Fruit fly (Drosophila melanogaster): Measurements from ENCODE around the gene GluRS-m.

GluRS-m gene

DNA sequence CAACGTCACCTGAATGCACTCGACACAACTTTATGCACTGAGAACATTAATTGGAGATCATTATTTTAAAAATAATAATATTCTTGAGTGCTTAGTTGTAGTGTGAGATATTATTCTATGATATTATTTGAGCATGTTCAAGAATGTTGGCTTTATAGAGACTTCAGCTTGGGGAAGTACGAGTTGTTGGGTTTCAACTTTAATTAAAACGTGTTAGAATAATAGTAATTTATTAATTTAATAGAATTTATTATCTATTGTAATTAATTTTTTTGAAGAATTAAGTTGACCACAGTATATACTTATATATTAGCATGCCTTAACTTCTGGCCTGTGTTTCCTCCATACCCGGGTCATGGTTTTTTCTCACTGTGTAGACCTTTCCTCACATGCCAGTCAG is 46.9 kb upstream of the GluRS-m start (continued):
- TF ChIP-seq net (GFP tag; optimal IDR thresholded peaks at IDR 0.05) (peak; percentile 52), spab (GFP tag; optimal IDR thresholded peaks at IDR 0.05) (peak; percentile 11), vri (GFP tag; optimal IDR thresholded peaks at IDR 0.05) (no peak), acj6 (GFP tag; optimal IDR thresholded peaks at IDR 0.05) (peak; percentile 42), CG6163 (GFP tag; IDR thresholded peaks at IDR 0.05) (peak; percentile 42; the same call in 2 of the 3 replicates), CG6792 (GFP tag; optimal IDR thresholded peaks at IDR 0.05) (peak; percentile 2), Met (GFP tag; optimal IDR thresholded peaks at IDR 0.05) (no peak), CG10669 (GFP tag; optimal IDR thresholded peaks at IDR 0.05) (peak; percentile 38)

dm6 chr3L:16451887-16452751 is 35.1 kb upstream of the GluRS-m start, which contains the start of gene dsx-c73A:
TSS of gene dsx-c73A (minus strand) at chr3L:16451958.
- no peak for TF ChIP-seq Ets21C (GFP tag; optimal IDR thresholded peaks at IDR 0.05)
- peak; percentile 48 for TF ChIP-seq CG6276 (GFP tag; optimal IDR thresholded peaks at IDR 0.05)
- peak; percentile 63; the same call in 2 of the 3 replicates for TF ChIP-seq CG6163 (GFP tag; IDR thresholded peaks at IDR 0.05)
- TF ChIP-seq CG11294 (GFP tag; IDR thresholded peaks at IDR 0.05), result peak; percentile 18; the same call in 1 of the 2 replicates
- TF ChIP-seq CG4318 (GFP tag; optimal IDR thresholded peaks at IDR 0.05), result peak; percentile 37
- TF ChIP-seq Lpt (GFP tag; optimal IDR thresholded peaks at IDR 0.05), result peak; percentile 39
- TF ChIP-seq CG8632 (GFP tag; optimal IDR thresholded peaks at IDR 0.05), result no peak
- TF ChIP-seq fd59A (GFP tag; optimal IDR thresholded peaks at IDR 0.05), result no peak
- peak; percentile 68 for TF ChIP-seq eg (GFP tag; IDR thresholded peaks at IDR 0.05)
- no peak for TF ChIP-seq CG1621 (tag; optimal IDR thresholded peaks at IDR 0.05)
- no peak for TF ChIP-seq Eip93F (GFP tag; optimal IDR thresholded peaks at IDR 0.05)
- TF ChIP-seq esn (GFP tag; optimal IDR thresholded peaks at IDR 0.05), result no peak
- no peak for TF ChIP-seq Met (GFP tag; optimal IDR thresholded peaks at IDR 0.05)
- TF ChIP-seq lz (GFP tag; optimal IDR thresholded peaks at IDR 0.05), result no peak
- TF ChIP-seq OdsH (GFP tag; optimal IDR thresholded peaks at IDR 0.05), result peak; percentile 37
- no peak for TF ChIP-seq CG31627 (GFP tag; optimal IDR thresholded peaks at IDR 0.05)
- peak; percentile 83 for TF ChIP-seq Eip78C (GFP tag)
- no peak for TF ChIP-seq CG3032 (tag; optimal IDR thresholded peaks at IDR 0.05)
- TF ChIP-seq acj6 (GFP tag; optimal IDR thresholded peaks at IDR 0.05), result peak; percentile 32
- TF ChIP-seq Hr38 (GFP tag; optimal IDR thresholded peaks at IDR 0.05), result no peak
- TF ChIP-seq ss (GFP tag; optimal IDR thresholded peaks at IDR 0.05), result no peak
- no peak for TF ChIP-seq CG9139 (GFP tag; optimal IDR thresholded peaks at IDR 0.05)
- peak; percentile 76 for TF ChIP-seq CG32006 (GFP tag; optimal IDR thresholded peaks at IDR 0.05)
- no peak for TF ChIP-seq CG11762 (GFP tag; optimal IDR thresholded peaks at IDR 0.05; ENCODE audit: insufficient read depth)
- TF ChIP-seq Hr4 (GFP tag; optimal IDR thresholded peaks at IDR 0.05), result peak; percentile 60
- no peak for TF ChIP-seq cyc (GFP tag; optimal IDR thresholded peaks at IDR 0.05)
- no peak for TF ChIP-seq fkh (GFP tag; optimal IDR thresholded peaks at IDR 0.05)
- peak; percentile 79 for TF ChIP-seq CG15336 (GFP tag; IDR thresholded peaks at IDR 0.05)
- TF ChIP-seq CG16779 (tag; optimal IDR thresholded peaks at IDR 0.05), result no peak
- TF ChIP-seq dac (GFP tag; optimal IDR thresholded peaks at IDR 0.05), result no peak
- peak; percentile 40 for TF ChIP-seq net (GFP tag; optimal IDR thresholded peaks at IDR 0.05)
- no peak for TF ChIP-seq Ets96B (tag; optimal IDR thresholded peaks at IDR 0.05)
- TF ChIP-seq fd85E (GFP tag; optimal IDR thresholded peaks at IDR 0.05), result no peak
- no peak for TF ChIP-seq CG34406 (GFP tag; optimal IDR thresholded peaks at IDR 0.05)
- no peak for TF ChIP-seq Eip75B (GFP tag; optimal IDR thresholded peaks at IDR 0.05)
- TF ChIP-seq Hr39 (GFP tag; optimal IDR thresholded peaks at IDR 0.05), result no peak
- TF ChIP-seq CG11902 (GFP tag; optimal IDR thresholded peaks at IDR 0.05), result no peak
- peak; percentile 51; the same call in 2 of the 3 replicates for TF ChIP-seq CG8119 (GFP tag; IDR thresholded peaks at IDR 0.05)
- peak in 1 of 2 experiments; percentile 66 for TF ChIP-seq salr (GFP tag; optimal IDR thresholded peaks at IDR 0.05)
- no peak for TF ChIP-seq CG6854 (GFP tag; optimal IDR thresholded peaks at IDR 0.05)
- TF ChIP-seq CG10669 (GFP tag; optimal IDR thresholded peaks at IDR 0.05), result no peak
- TF ChIP-seq CG7368 (GFP tag; optimal IDR thresholded peaks at IDR 0.05), result no peak
- no peak for TF ChIP-seq svp (GFP tag)
- no peak for TF ChIP-seq CG6808 (GFP tag; optimal IDR thresholded peaks at IDR 0.05)
- no peak for TF ChIP-seq vri (GFP tag; optimal IDR thresholded peaks at IDR 0.05)
